Worm (Caenorhabditis elegans) whole organism, early embryonic: ENCODE results near the gene srh-76.

ENCODE experiments used
- B0310.2 ChIP-seq: sonication (generic microtip); optimal IDR thresholded peaks from 2 replicates; lab custom pipeline; 2016; ENCODE audit warnings: mild to moderate bottlenecking, missing genetic modification characterization, missing compliant biosample characterization
- ama-1 ChIP-seq: fragments of 150-350 bp; optimal IDR thresholded peaks from 2 replicates; lab custom pipeline; 2014
- ceh-36 ChIP-seq: sonication (generic microtip); optimal IDR thresholded peaks from 2 replicates; lab custom pipeline; 2016; ENCODE audit warnings: missing genetic modification characterization, inconsistent platforms, missing compliant biosample characterization
- ets-7 ChIP-seq: sonication (generic microtip); optimal IDR thresholded peaks from 2 replicates; lab custom pipeline; 2016; ENCODE audit warnings: missing genotype, missing genetic modification characterization, missing compliant biosample characterization
- flt-1 ChIP-seq: fragments of 200-800 bp; sonication (Bioruptor generic); IDR thresholded peaks from 2 replicates; pipeline ENCODE4 v1.3.6; 2022; ENCODE audit warnings: missing genetic modification characterization, missing compliant biosample characterization
- hmbx-1 ChIP-seq: sonication (generic microtip); optimal IDR thresholded peaks from 2 replicates; lab custom pipeline; 2016; ENCODE audit warnings: mild to moderate bottlenecking, missing genetic modification characterization, missing compliant biosample characterization
- hmg-4 ChIP-seq: fragments of 200-800 bp; sonication (Bioruptor generic); optimal IDR thresholded peaks from 2 replicates; lab custom pipeline; 2018; ENCODE audit warnings: mild to moderate bottlenecking, missing genetic modification characterization, missing compliant biosample characterization
- hnd-1 ChIP-seq: sonication (generic microtip); optimal IDR thresholded peaks from 2 replicates; lab custom pipeline; 2016; ENCODE audit warnings: missing genetic modification characterization, missing compliant biosample characterization
- tbx-11 ChIP-seq: fragments of 200-800 bp; sonication (Bioruptor generic); IDR thresholded peaks from 2 replicates; pipeline ENCODE4 v1.3.6; 2022; ENCODE audit warnings: missing genetic modification characterization, missing compliant biosample characterization
- tbx-37 ChIP-seq: fragments of 200-800 bp; sonication (Bioruptor generic); conservative IDR thresholded peaks from 2 replicates; pipeline ENCODE4 v1.3.6; 2022; ENCODE audit warnings: missing genetic modification reagents, missing genetic modification characterization, missing compliant biosample characterization
- tra-4 ChIP-seq: sonication (generic microtip); optimal IDR thresholded peaks from 2 replicates; lab custom pipeline; 2017; ENCODE audit warnings: missing genetic modification characterization, missing compliant biosample characterization

- no peak for TF ChIP-seq flt-1 (GFP tag; lab: Robert Waterston, UW)
- TF ChIP-seq hmbx-1 (tag; lab: Kevin White, UChicago), result no peak
- TF ChIP-seq hnd-1 (tag; lab: Kevin White, UChicago), result no peak
- TF ChIP-seq tra-4 (tag; lab: Kevin White, UChicago), result no peak
- TF ChIP-seq ama-1 (lab: Kevin White, UChicago), result no peak
- TF ChIP-seq hmg-4, result no peak
- no peak for TF ChIP-seq ceh-36
- no peak for TF ChIP-seq tbx-11 (GFP tag; lab: Robert Waterston, UW)
- no peak for TF ChIP-seq tbx-37 (GFP tag; lab: Robert Waterston, UW)
- no peak for TF ChIP-seq B0310.2
- TF ChIP-seq ets-7 (tag; lab: Kevin White, UChicago), result no peak
Observed at ce11 chrV:5822968-5823367, 10.7 kb upstream of the srh-76 start.
